Worm (Caenorhabditis elegans) whole organism, L4/young adult: ENCODE measurements around the gene F21C10.11.

ENCODE experiments used
- W03F9.2 ChIP-seq: fragments of 150-350 bp; optimal IDR thresholded peaks from 2 replicates; lab custom pipeline; 2014; ENCODE audit warnings: missing biosample characterization, missing genetic modification characterization
- dao-5 ChIP-seq: sonication (generic microtip); optimal IDR thresholded peaks from 2 replicates; lab custom pipeline; 2016; ENCODE audit warnings: missing genotype, missing genetic modification characterization, moderate library complexity, missing compliant biosample characterization
- him-1 ChIP-seq: sonication (generic microtip); optimal IDR thresholded peaks from 2 replicates; lab custom pipeline; 2016; ENCODE audit warnings: missing genotype, missing genetic modification reagents, missing genetic modification characterization, missing compliant biosample characterization

ce11 chrV:9156679-9157078, 33.4 kb downstream of the F21C10.11 start, which contains the start of gene B0222.15:
- TF ChIP-seq dao-5 (no peak), W03F9.2 (tag; lab: Kevin White, UChicago) (no peak), him-1 (tag; lab: Kevin White, UChicago) (no peak)
